Worm (Caenorhabditis elegans) whole organism, late embryonic: ENCODE results near the gene Y38C1BA.4.

ENCODE experiments used
- ahr-1 ChIP-seq: sonication (generic microtip); optimal IDR thresholded peaks from 2 replicates; lab custom pipeline; 2016; ENCODE audit warnings: missing genetic modification characterization, missing compliant biosample characterization
- ama-1 ChIP-seq: fragments of 150-350 bp; optimal IDR thresholded peaks from 2 replicates; lab custom pipeline; 2014
- ceh-9 ChIP-seq: sonication (generic microtip); optimal IDR thresholded peaks from 2 replicates; lab custom pipeline; 2016; ENCODE audit warnings: mild to moderate bottlenecking, missing genetic modification characterization, inconsistent platforms, missing compliant biosample characterization
- ets-4 ChIP-seq: sonication (generic microtip); optimal IDR thresholded peaks from 2 replicates; lab custom pipeline; 2016; ENCODE audit warnings: missing genetic modification characterization, missing compliant biosample characterization
- hlh-13 ChIP-seq: fragments of 200-800 bp; sonication (Bioruptor generic); optimal IDR thresholded peaks from 2 replicates; lab custom pipeline; 2018; ENCODE audit warnings: mild to moderate bottlenecking, missing genetic modification characterization, missing compliant biosample characterization
- hlh-30 ChIP-seq: sonication (generic microtip); optimal IDR thresholded peaks from 2 replicates; lab custom pipeline; 2017; ENCODE audit warnings: antibody characterized with exemption, missing genetic modification characterization, missing compliant biosample characterization; ENCODE audit not compliant: insufficient read depth
- lim-6 ChIP-seq: sonication (generic microtip); optimal IDR thresholded peaks from 2 replicates; lab custom pipeline; 2016; ENCODE audit warnings: missing genetic modification characterization, missing compliant biosample characterization
- nhr-11 ChIP-seq: fragments of 150-350 bp; optimal IDR thresholded peaks from 2 replicates; lab custom pipeline; 2014; ENCODE audit warnings: missing biosample characterization, missing genetic modification characterization
- pat-9 ChIP-seq: fragments of 200-800 bp; sonication (Bioruptor generic); optimal IDR thresholded peaks from 2 replicates; lab custom pipeline; 2018; ENCODE audit warnings: mild to moderate bottlenecking, missing genetic modification characterization, moderate library complexity, missing compliant biosample characterization
- pqm-1 ChIP-seq: sonication (generic microtip); optimal IDR thresholded peaks from 2 replicates; lab custom pipeline; 2016; ENCODE audit warnings: missing genetic modification characterization, missing compliant biosample characterization
- ref-2 ChIP-seq: sonication (generic microtip); optimal IDR thresholded peaks from 2 replicates; lab custom pipeline; 2016; ENCODE audit warnings: missing genetic modification characterization, missing compliant biosample characterization
- sox-4 ChIP-seq: sonication (generic microtip); optimal IDR thresholded peaks from 2 replicates; lab custom pipeline; 2017; ENCODE audit warnings: mild to moderate bottlenecking, missing genetic modification characterization, inconsistent platforms, missing compliant biosample characterization
- tbx-2 ChIP-seq: sonication (generic microtip); optimal IDR thresholded peaks from 2 replicates; lab custom pipeline; 2016; ENCODE audit warnings: missing genetic modification characterization, missing compliant biosample characterization
- unc-55 ChIP-seq: sonication (generic microtip); optimal IDR thresholded peaks from 2 replicates; lab custom pipeline; 2017; ENCODE audit warnings: missing biosample characterization, missing genetic modification reagents, missing genetic modification characterization

DNA sequence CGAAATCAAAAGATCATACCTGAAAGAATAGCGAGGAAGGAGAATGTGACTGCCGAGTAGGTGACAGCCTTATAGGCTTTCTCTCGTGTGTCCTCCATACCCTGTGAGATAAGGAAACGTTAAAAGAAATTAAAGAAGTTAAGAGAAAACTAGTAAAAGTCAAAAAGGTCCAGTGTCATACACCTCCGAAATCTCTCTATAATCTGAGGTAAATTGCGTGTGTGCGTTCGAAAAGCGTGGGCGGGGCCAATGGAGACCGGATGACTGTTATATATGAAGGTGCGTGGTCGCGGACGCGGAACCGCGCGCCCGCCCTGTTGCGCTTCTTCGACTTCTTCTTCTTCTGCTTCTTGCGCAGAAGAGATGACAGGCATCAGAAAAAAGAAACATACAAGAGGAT, 1.5 kb upstream of the Y38C1BA.4 start, which contains the start of gene col-109:
- TF ChIP-seq sox-4 (tag; lab: Kevin White, UChicago) (no peak), nhr-11 (no peak), tbx-2 (tag; lab: Kevin White, UChicago) (no peak), ets-4 (no peak), lim-6 (tag; lab: Kevin White, UChicago) (no peak), pat-9 (tag; lab: Kevin White, UChicago) (no peak), hlh-30 (tag; lab: Kevin White, UChicago) (no peak), pqm-1 (tag; lab: Kevin White, UChicago) (no peak), ama-1 (no peak), hlh-13 (GFP tag; lab: Kevin White, UChicago) (no peak), ahr-1 (tag; lab: Kevin White, UChicago) (no peak), unc-55 (GFP tag; lab: Kevin White, UChicago) (no peak), ref-2 (no peak), ceh-9 (tag; lab: Kevin White, UChicago) (no peak)
